Worm (Caenorhabditis elegans): ENCODE measurements around the gene sri-18.

- no peak for TF ChIP-seq unc-62 (GFP tag; optimal IDR thresholded peaks at IDR 0.05)
- no peak for TF ChIP-seq snpc-4 (tag; optimal IDR thresholded peaks at IDR 0.05)
- no peak for TF ChIP-seq ama-1 (optimal IDR thresholded peaks at IDR 0.05)
- no peak for TF ChIP-seq sma-3 (GFP tag; optimal IDR thresholded peaks at IDR 0.05)
- TF ChIP-seq aly-2 (tag; optimal IDR thresholded peaks at IDR 0.05), result no peak
These were observed 34.8 kb downstream of the sri-18 start, which contains the start of gene daf-36 for ce11 chrV:10225610-10226009.
